Fruit fly (Drosophila melanogaster): Measurements from ENCODE around the gene CG3397.

DNA sequence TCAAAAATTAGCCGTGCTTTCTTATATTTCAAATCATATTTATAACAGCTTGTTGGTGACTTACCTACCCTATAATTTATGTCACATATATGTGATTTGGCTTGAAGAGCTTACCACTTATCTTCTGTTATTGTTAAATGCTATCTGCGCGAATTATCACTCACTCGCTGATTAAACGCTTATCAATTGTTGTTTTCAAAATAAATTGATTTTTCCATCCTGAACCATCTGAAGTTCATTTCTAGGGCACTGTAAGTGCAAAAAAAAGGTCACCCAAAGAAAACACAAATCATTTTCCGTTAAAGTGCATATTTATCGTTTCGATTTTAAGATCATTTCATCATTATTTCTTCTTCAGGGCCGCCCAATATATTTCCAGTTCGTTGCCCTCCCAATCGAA is 6.1 kb downstream of the CG3397 start:
- no peak for TF ChIP-seq chm (GFP tag; IDR thresholded peaks at IDR 0.05)
- TF ChIP-seq HmgD (GFP tag; optimal IDR thresholded peaks at IDR 0.05): no peak
- TF ChIP-seq da (GFP tag; optimal IDR thresholded peaks at IDR 0.05): no peak
- no peak for TF ChIP-seq ato (GFP tag; IDR thresholded peaks at IDR 0.05; ENCODE audit: partially characterized antibody)
- no peak for TF ChIP-seq Optix (GFP tag; IDR thresholded peaks at IDR 0.05)
- no peak for TF ChIP-seq Hmx (GFP tag; optimal IDR thresholded peaks at IDR 0.05)
- TF ChIP-seq Asciz (GFP tag; optimal IDR thresholded peaks at IDR 0.05): no peak
